Fruit fly (Drosophila melanogaster) whole organism, embryonic: Measurements from ENCODE around the gene Hr96.

Experiments
- Awh ChIP-seq: fragments of 200-800 bp; sonication (Bioruptor generic); IDR thresholded peaks from 2 replicates; pipeline ENCODE4, ENCODE4 v1.3.6; 2022; ENCODE audit warnings: missing biosample characterization, missing genetic modification characterization
- Bgb ChIP-seq: fragments of 200-800 bp; sonication (Bioruptor generic); IDR thresholded peaks from 2 replicates; pipeline ENCODE4 v1.3.6; 2022; ENCODE audit warnings: missing biosample characterization, missing genetic modification characterization; ENCODE audit not compliant: partially characterized antibody
- BtbVII ChIP-seq: fragments of 200-800 bp; sonication (Bioruptor generic); optimal IDR thresholded peaks from 3 replicates; lab custom pipeline; 2017; ENCODE audit warnings: missing biosample characterization, mild to moderate bottlenecking, missing genetic modification characterization
- CG12659 ChIP-seq: fragments of 200-800 bp; sonication (Bioruptor generic); optimal IDR thresholded peaks from 3 replicates; lab custom pipeline; 2017; ENCODE audit warnings: mild to moderate bottlenecking, missing biosample characterization, missing genetic modification reagents, missing genetic modification characterization
- CG15269 ChIP-seq: fragments of 200-800 bp; sonication (Bioruptor generic); optimal IDR thresholded peaks from 2 replicates; lab custom pipeline; 2018; ENCODE audit warnings: missing biosample characterization, mild to moderate bottlenecking, missing genetic modification characterization, moderate library complexity
- CG17328 ChIP-seq: fragments of 200-800 bp; sonication (Bioruptor generic); IDR thresholded peaks from 2 replicates; pipeline ENCODE4 v1.3.6; 2022; ENCODE audit warnings: missing biosample characterization, missing genetic modification characterization
- CG2120 ChIP-seq: fragments of 200-800 bp; sonication (Bioruptor generic); optimal IDR thresholded peaks from 3 replicates; lab custom pipeline; 2016; ENCODE audit warnings: missing biosample characterization, missing genetic modification characterization
- CG2678 ChIP-seq: fragments of 200-800 bp; sonication (Bioruptor generic); optimal IDR thresholded peaks from 3 replicates; lab custom pipeline; 2019; ENCODE audit warnings: missing biosample characterization, mild to moderate bottlenecking, missing genetic modification characterization, moderate library complexity
- CG31441 ChIP-seq: fragments of 200-800 bp; sonication (Bioruptor generic); IDR thresholded peaks from 2 replicates; pipeline ENCODE4 v1.3.6; 2022; ENCODE audit warnings: missing biosample characterization, missing genetic modification characterization
- CG34376 ChIP-seq: fragments of 200-800 bp; sonication (Bioruptor generic); optimal IDR thresholded peaks from 2 replicates; lab custom pipeline; 2018; ENCODE audit warnings: missing biosample characterization, mild to moderate bottlenecking, missing genetic modification characterization
- CG34422 ChIP-seq: fragments of 200-800 bp; sonication (Bioruptor generic); IDR thresholded peaks from 3 replicates; pipeline ENCODE4 v1.3.6; 2022; ENCODE audit warnings: missing biosample characterization, missing genetic modification characterization
- CG4328 ChIP-seq: fragments of 200-800 bp; sonication (Bioruptor generic); optimal IDR thresholded peaks from 3 replicates; lab custom pipeline; 2017; ENCODE audit warnings: missing biosample characterization, missing genetic modification reagents, missing genetic modification characterization
- CG43689 ChIP-seq: fragments of 200-800 bp; sonication (Bioruptor generic); IDR thresholded peaks from 2 replicates; pipeline ENCODE4 v1.3.6; 2022; ENCODE audit warnings: missing biosample characterization, missing genetic modification characterization
- CG6175 ChIP-seq: fragments of 200-800 bp; sonication (Bioruptor generic); IDR thresholded peaks from 3 replicates; pipeline ENCODE4 v1.3.6; 2022; ENCODE audit warnings: missing biosample characterization, missing genetic modification characterization
- Dip3 ChIP-seq: fragments of 200-800 bp; sonication (Bioruptor generic); optimal IDR thresholded peaks from 3 replicates; lab custom pipeline; 2016; ENCODE audit warnings: missing biosample characterization, missing genetic modification characterization
- Doc3 ChIP-seq: fragments of 200-800 bp; sonication (Bioruptor generic); IDR thresholded peaks from 3 replicates; pipeline ENCODE4 v1.3.6; 2022; ENCODE audit warnings: missing biosample characterization, missing genetic modification characterization; ENCODE audit not compliant: partially characterized antibody
- E2f1 ChIP-seq: fragments of 200-800 bp; sonication (Bioruptor generic); IDR thresholded peaks from 2 replicates; pipeline ENCODE4 v1.3.6; 2022; ENCODE audit warnings: missing biosample characterization, missing genetic modification characterization
- Elba2 ChIP-seq: fragments of 200-800 bp; sonication (Bioruptor generic); optimal IDR thresholded peaks from 3 replicates; lab custom pipeline; 2016; ENCODE audit warnings: missing biosample characterization, missing genetic modification characterization
- GATAe ChIP-seq: fragments of 200-800 bp; sonication (Bioruptor generic); conservative IDR thresholded peaks from 2 replicates; pipeline ENCODE4 v1.3.6; 2022; ENCODE audit warnings: missing biosample characterization, missing genetic modification characterization
- HLH4C ChIP-seq: fragments of 200-800 bp; sonication (Bioruptor generic); IDR thresholded peaks from 3 replicates; pipeline ENCODE4 v1.3.6; 2022; ENCODE audit warnings: missing biosample characterization, missing genetic modification characterization; ENCODE audit not compliant: partially characterized antibody
- Hey ChIP-seq: fragments of 200-800 bp; sonication (Bioruptor generic); optimal IDR thresholded peaks from 3 replicates; lab custom pipeline; 2018; ENCODE audit warnings: missing biosample characterization, mild to moderate bottlenecking, missing genetic modification characterization
- HmgD ChIP-seq: fragments of 200-800 bp; sonication (Bioruptor generic); optimal IDR thresholded peaks from 3 replicates; lab custom pipeline; 2016; ENCODE audit warnings: missing biosample characterization, missing genetic modification characterization
- Jarid2 ChIP-seq: fragments of 200-800 bp; sonication (Bioruptor generic); optimal IDR thresholded peaks from 3 replicates; lab custom pipeline; 2017; ENCODE audit warnings: mild to moderate bottlenecking, missing biosample characterization, missing genetic modification reagents, missing genetic modification characterization
- Lhr ChIP-seq: fragments of 200-800 bp; sonication (Bioruptor generic); optimal IDR thresholded peaks from 3 replicates; lab custom pipeline; 2017; ENCODE audit warnings: mild to moderate bottlenecking, missing biosample characterization, missing genetic modification reagents, missing genetic modification characterization
- MBD-R2 ChIP-seq: fragments of 200-800 bp; sonication (Bioruptor generic); IDR thresholded peaks from 2 replicates; pipeline ENCODE4 v1.3.6; 2022; ENCODE audit warnings: missing biosample characterization, missing genetic modification characterization
- Trl ChIP-seq, 3 experiments: fragments of >200 bp in 2 of 3; fragments of 200-800 bp in 1 of 3; sonication (Bioruptor generic) in 1 of 3; optimal IDR thresholded peaks; 2 replicates in 1 of 3; 3 replicates in 2 of 3; lab custom pipeline; 2016 to 2017; ENCODE audit warnings: missing biosample characterization in 1 of 3, missing genetic modification characterization in 1 of 3
- ap ChIP-seq: fragments of 200-800 bp; sonication (Bioruptor generic); IDR thresholded peaks from 2 replicates; pipeline ENCODE4 v1.3.6; 2022; ENCODE audit warnings: missing biosample characterization, missing genetic modification characterization
- ash1 ChIP-seq: fragments of 200-800 bp; sonication (Bioruptor generic); optimal IDR thresholded peaks from 2 replicates; lab custom pipeline; 2018; ENCODE audit warnings: missing biosample characterization, mild to moderate bottlenecking, missing genetic modification characterization
- bigmax ChIP-seq: fragments of 200-800 bp; sonication (Bioruptor generic); optimal IDR thresholded peaks from 2 replicates; lab custom pipeline; 2018; ENCODE audit warnings: missing biosample characterization, mild to moderate bottlenecking, missing genetic modification characterization
- crol ChIP-seq: fragments of 200-800 bp; sonication (Bioruptor generic); IDR thresholded peaks from 2 replicates; pipeline ENCODE4 v1.3.6; 2022; ENCODE audit warnings: missing biosample characterization, missing genetic modification characterization
- dmrt99B ChIP-seq: fragments of 200-800 bp; sonication (Bioruptor generic); optimal IDR thresholded peaks from 2 replicates; lab custom pipeline; 2018; ENCODE audit warnings: missing biosample characterization, mild to moderate bottlenecking, missing genetic modification characterization, moderate library complexity
- exex ChIP-seq: fragments of 200-800 bp; sonication (Bioruptor generic); optimal IDR thresholded peaks from 4 replicates; lab custom pipeline; 2018; ENCODE audit warnings: missing biosample characterization, mild to moderate bottlenecking, missing genetic modification characterization, moderate library complexity
- gce ChIP-seq: fragments of 200-800 bp; sonication (Bioruptor generic); IDR thresholded peaks from 3 replicates; pipeline ENCODE4 v1.3.6; 2022; ENCODE audit warnings: missing biosample characterization, missing genetic modification characterization
- gcm2 ChIP-seq: fragments of 200-800 bp; sonication (Bioruptor generic); optimal IDR thresholded peaks from 2 replicates; lab custom pipeline; 2016; ENCODE audit warnings: missing biosample characterization, missing genetic modification characterization
- ind ChIP-seq: fragments of 200-800 bp; sonication (Bioruptor generic); optimal IDR thresholded peaks from 3 replicates; lab custom pipeline; 2016; ENCODE audit warnings: missing biosample characterization, missing genetic modification characterization
- ken ChIP-seq: fragments of 200-800 bp; sonication (Bioruptor generic); IDR thresholded peaks from 3 replicates; pipeline ENCODE4 v1.3.6; 2022; ENCODE audit warnings: missing biosample characterization, missing genetic modification characterization
- lab ChIP-seq: fragments of 200-800 bp; sonication (Bioruptor generic); optimal IDR thresholded peaks from 3 replicates; lab custom pipeline; 2017; ENCODE audit warnings: missing biosample characterization, missing genetic modification characterization, mild to moderate bottlenecking, moderate library complexity, missing genetic modification reagents
- lilli ChIP-seq: fragments of 200-800 bp; sonication (Bioruptor generic); optimal IDR thresholded peaks from 3 replicates; lab custom pipeline; 2016; ENCODE audit warnings: missing biosample characterization, missing genetic modification characterization
- lov ChIP-seq, 2 experiments: fragments of 200-800 bp in 1 of 2; fragments of >200 bp in 1 of 2; sonication (Bioruptor generic) in 1 of 2; IDR thresholded peaks in 1 of 2; optimal IDR thresholded peaks in 1 of 2; 2 replicates in 1 of 2; 3 replicates in 1 of 2; pipeline versions ENCODE4 v1.3.6 to Lab custom; 2017 to 2022; ENCODE audit warnings: missing biosample characterization in 1 of 2, missing genetic modification characterization in 1 of 2
- maf-S ChIP-seq: fragments of 200-800 bp; sonication (Bioruptor generic); optimal IDR thresholded peaks from 2 replicates; lab custom pipeline; 2016; ENCODE audit warnings: missing biosample characterization, missing genetic modification characterization
- mld ChIP-seq: fragments of 200-800 bp; sonication (Bioruptor generic); IDR thresholded peaks from 3 replicates; pipeline ENCODE4 v1.3.6; 2022; ENCODE audit warnings: missing biosample characterization, missing genetic modification characterization; ENCODE audit not compliant: partially characterized antibody
- oc ChIP-seq: fragments of 200-800 bp; sonication (Bioruptor generic); optimal IDR thresholded peaks from 2 replicates; lab custom pipeline; 2018; ENCODE audit warnings: missing biosample characterization, mild to moderate bottlenecking, missing genetic modification characterization, moderate library complexity
- org-1 ChIP-seq: fragments of 200-800 bp; sonication (Bioruptor generic); optimal IDR thresholded peaks from 2 replicates; lab custom pipeline; 2017; ENCODE audit warnings: missing biosample characterization, missing genetic modification characterization
- pho ChIP-seq: fragments of 200-800 bp; sonication (Bioruptor generic); optimal IDR thresholded peaks from 2 replicates; lab custom pipeline; 2016; ENCODE audit warnings: missing biosample characterization, missing genetic modification characterization
- row ChIP-seq: fragments of 200-800 bp; sonication (Bioruptor generic); IDR thresholded peaks from 3 replicates; pipeline ENCODE4 v1.3.6; 2022; ENCODE audit warnings: missing biosample characterization, missing genetic modification characterization
- sd ChIP-seq: fragments of 200-800 bp; sonication (Bioruptor generic); optimal IDR thresholded peaks from 3 replicates; lab custom pipeline; 2018; ENCODE audit warnings: missing biosample characterization, mild to moderate bottlenecking, missing genetic modification characterization, moderate library complexity
- sima ChIP-seq: fragments of 200-800 bp; sonication (Bioruptor generic); optimal IDR thresholded peaks from 2 replicates; lab custom pipeline; 2016; ENCODE audit warnings: missing biosample characterization, missing genetic modification characterization
- unpg ChIP-seq: fragments of 200-800 bp; sonication (Bioruptor generic); optimal IDR thresholded peaks from 3 replicates; lab custom pipeline; 2018; ENCODE audit warnings: missing biosample characterization, mild to moderate bottlenecking, missing genetic modification characterization, moderate library complexity
- zf30C ChIP-seq: fragments of 200-800 bp; sonication (Bioruptor generic); optimal IDR thresholded peaks from 3 replicates; lab custom pipeline; 2018; ENCODE audit warnings: missing biosample characterization, mild to moderate bottlenecking, missing genetic modification characterization

Gene Hr96

dm6 chr3R:25051441-25052097 lies 26.5 kb downstream of the Hr96 start (continued):
- TF ChIP-seq Elba2 (no peak), Hey (tag; lab: Kevin White, UChicago) (peak; percentile 50), zf30C (GFP tag; lab: Kevin White, UChicago) (peak; percentile 16), Dip3 (GFP tag; lab: Kevin White, UChicago) (no peak), bigmax (no peak), E2f1 (no peak), CG43689 (GFP tag; lab: Robert Waterston, UW) (no peak), Jarid2 (GFP tag; lab: Kevin White, UChicago) (no peak), CG34422 (GFP tag; lab: Robert Waterston, UW) (no peak), gce (GFP tag; lab: Robert Waterston, UW) (no peak), mld (GFP tag; lab: Robert Waterston, UW) (no peak), lov (optimal IDR thresholded peaks at IDR 0.05; lab: Kevin White, UChicago) (no peak), lov (GFP tag; IDR thresholded peaks at IDR 0.05; lab: Robert Waterston, UW) (no peak), MBD-R2 (GFP tag; lab: Robert Waterston, UW) (no peak), CG15269 (tag; lab: Kevin White, UChicago) (no peak), oc (no peak), HmgD (GFP tag; lab: Kevin White, UChicago) (no peak), ken (no peak), CG17328 (GFP tag; lab: Robert Waterston, UW) (no peak), exex (peak; percentile 77), org-1 (no peak), CG2120 (peak; percentile 30), lab (GFP tag; lab: Kevin White, UChicago) (peak; percentile 39), Doc3 (no peak), GATAe (GFP tag; lab: Robert Waterston, UW) (no peak), CG12659 (GFP tag; lab: Kevin White, UChicago) (no peak), Trl (optimal IDR thresholded peaks at IDR 0.05; lab: Kevin White, UChicago) (no peak), Trl (GFP tag; optimal IDR thresholded peaks at IDR 0.05; lab: Kevin White, UChicago) (no peak), CG4328 (GFP tag; lab: Kevin White, UChicago) (no peak), gcm2 (GFP tag; lab: Kevin White, UChicago) (no peak), Awh (GFP tag; lab: Robert Waterston, UW) (no peak), ash1 (GFP tag; lab: Kevin White, UChicago) (no peak), CG2678 (tag; lab: Kevin White, UChicago) (peak; percentile 5), CG6175 (GFP tag; lab: Robert Waterston, UW) (no peak), row (GFP tag; lab: Robert Waterston, UW) (peak; percentile 52), pho (GFP tag; lab: Kevin White, UChicago) (peak; percentile 21), lilli (GFP tag; lab: Kevin White, UChicago) (peak; percentile 3), sima (GFP tag; lab: Kevin White, UChicago) (no peak), ap (GFP tag; lab: Robert Waterston, UW) (no peak), CG31441 (no peak), Lhr (GFP tag; lab: Kevin White, UChicago) (no peak), maf-S (GFP tag; lab: Kevin White, UChicago) (no peak), BtbVII (GFP tag; lab: Kevin White, UChicago) (no peak), sd (tag; lab: Kevin White, UChicago) (peak; percentile 93), unpg (GFP tag; lab: Kevin White, UChicago) (no peak), Bgb (no peak), crol (no peak), HLH4C (GFP tag; lab: Robert Waterston, UW) (no peak), CG34376 (GFP tag; lab: Kevin White, UChicago) (peak; percentile 43), dmrt99B (no peak), ind (GFP tag; lab: Kevin White, UChicago) (no peak)
